Worm (Caenorhabditis elegans) whole organism, L2 larva: ENCODE data around the gene enpl-1.

Source experiments
- C34F6.9 ChIP-seq: fragments of 150-350 bp; optimal IDR thresholded peaks from 2 replicates; lab custom pipeline; 2014; ENCODE audit warnings: missing biosample characterization, missing genetic modification characterization
- F13H6.1 ChIP-seq: sonication (generic microtip); optimal IDR thresholded peaks from 2 replicates; lab custom pipeline; 2016; ENCODE audit warnings: missing genetic modification characterization, missing compliant biosample characterization
- R02D3.7 ChIP-seq: fragments of 150-350 bp; optimal IDR thresholded peaks from 2 replicates; lab custom pipeline; 2014; ENCODE audit warnings: missing biosample characterization, missing genetic modification characterization
- Y55F3AM.14 ChIP-seq: fragments of 200-800 bp; sonication (Bioruptor generic); optimal IDR thresholded peaks from 2 replicates; lab custom pipeline; 2018; ENCODE audit warnings: mild to moderate bottlenecking, missing genetic modification characterization, missing compliant biosample characterization
- aly-2 ChIP-seq: fragments of 150-350 bp; optimal IDR thresholded peaks from 2 replicates; lab custom pipeline; 2014; ENCODE audit warnings: missing biosample characterization, missing genetic modification characterization
- ama-1 ChIP-seq: fragments of 150-350 bp; optimal IDR thresholded peaks from 2 replicates; lab custom pipeline; 2018; ENCODE audit warnings: inconsistent platforms
- blmp-1 ChIP-seq: sonication (generic microtip); optimal IDR thresholded peaks from 2 replicates; lab custom pipeline; 2017; ENCODE audit warnings: missing genetic modification characterization, mild to moderate bottlenecking, missing compliant biosample characterization, antibody characterized with exemption, moderate library complexity; ENCODE audit not compliant: insufficient read depth
- ceh-16 ChIP-seq: fragments of 150-350 bp; optimal IDR thresholded peaks from 2 replicates; lab custom pipeline; 2014; ENCODE audit warnings: missing biosample characterization, missing genetic modification characterization
- ceh-82 ChIP-seq: fragments of 150-350 bp; optimal IDR thresholded peaks from 2 replicates; lab custom pipeline; 2014; ENCODE audit warnings: missing biosample characterization, missing genetic modification characterization
- crh-2 ChIP-seq: sonication (generic microtip); optimal IDR thresholded peaks from 2 replicates; lab custom pipeline; 2017; ENCODE audit warnings: missing biosample characterization, missing genetic modification characterization
- dmd-4 ChIP-seq: sonication (generic microtip); optimal IDR thresholded peaks from 2 replicates; lab custom pipeline; 2017; ENCODE audit warnings: missing biosample characterization, missing genetic modification characterization
- elt-1 ChIP-seq: fragments of 150-350 bp; optimal IDR thresholded peaks from 2 replicates; lab custom pipeline; 2014; ENCODE audit warnings: missing biosample characterization, missing genetic modification characterization
- elt-3 ChIP-seq: sonication (generic microtip); optimal IDR thresholded peaks from 2 replicates; lab custom pipeline; 2017; ENCODE audit warnings: missing biosample characterization, missing genetic modification characterization
- fos-1 ChIP-seq: fragments of 150-350 bp; optimal IDR thresholded peaks from 2 replicates; lab custom pipeline; 2014; ENCODE audit warnings: missing biosample characterization, missing genetic modification characterization
- gmeb-1 ChIP-seq: fragments of 150-350 bp; optimal IDR thresholded peaks from 2 replicates; lab custom pipeline; 2014; ENCODE audit warnings: missing biosample characterization, missing genetic modification characterization
- lin-11 ChIP-seq: fragments of 150-350 bp; sonication (generic microtip); optimal IDR thresholded peaks from 2 replicates; lab custom pipeline; 2014; ENCODE audit warnings: missing biosample characterization, missing genetic modification characterization, inconsistent platforms, mixed read lengths
- lin-13 ChIP-seq: fragments of 150-350 bp; optimal IDR thresholded peaks from 2 replicates; lab custom pipeline; 2014; ENCODE audit warnings: missing biosample characterization, missing genetic modification reagents, missing genetic modification characterization
- lin-39 ChIP-seq: fragments of 150-350 bp; optimal IDR thresholded peaks from 2 replicates; lab custom pipeline; 2014; ENCODE audit warnings: missing biosample characterization, missing genetic modification reagents, missing genetic modification characterization
- lsy-2 ChIP-seq, 2 experiments: fragments of 150-350 bp in 1 of 2; sonication (generic microtip) in 1 of 2; optimal IDR thresholded peaks; 2 replicates each; lab custom pipeline; 2014 to 2017; ENCODE audit warnings: missing biosample characterization in 2 of 2, missing genetic modification characterization in 2 of 2
- mab-5 ChIP-seq: fragments of 150-350 bp; optimal IDR thresholded peaks from 2 replicates; lab custom pipeline; 2014; ENCODE audit warnings: missing biosample characterization, missing genetic modification characterization
- mbf-1 ChIP-seq: sonication (generic microtip); optimal IDR thresholded peaks from 2 replicates; lab custom pipeline; 2017; ENCODE audit warnings: missing biosample characterization, missing genetic modification characterization
- mdl-1 ChIP-seq, 2 experiments: fragments of 150-350 bp in 1 of 2; sonication (generic microtip) in 1 of 2; optimal IDR thresholded peaks; 2 replicates each; lab custom pipeline; 2017; ENCODE audit warnings: missing biosample characterization in 2 of 2, missing genetic modification characterization in 2 of 2
- nhr-10 ChIP-seq: sonication (generic microtip); optimal IDR thresholded peaks from 2 replicates; lab custom pipeline; 2017; ENCODE audit warnings: missing biosample characterization, missing genetic modification characterization
- nhr-11 ChIP-seq: fragments of 150-350 bp; optimal IDR thresholded peaks from 2 replicates; lab custom pipeline; 2014; ENCODE audit warnings: missing biosample characterization, missing genetic modification characterization
- nhr-12 ChIP-seq: fragments of 150-350 bp; optimal IDR thresholded peaks from 2 replicates; lab custom pipeline; 2014; ENCODE audit warnings: missing biosample characterization, missing genetic modification characterization
- nhr-129 ChIP-seq: fragments of 150-350 bp; optimal IDR thresholded peaks from 2 replicates; lab custom pipeline; 2014; ENCODE audit warnings: missing biosample characterization, missing genetic modification characterization
- nhr-237 ChIP-seq: fragments of 150-350 bp; optimal IDR thresholded peaks from 2 replicates; lab custom pipeline; 2014; ENCODE audit warnings: missing biosample characterization, missing genetic modification characterization
- nhr-25 ChIP-seq: fragments of 150-350 bp; sonication (generic microtip); optimal IDR thresholded peaks from 3 replicates; lab custom pipeline; 2014; ENCODE audit warnings: missing biosample characterization, missing genetic modification characterization
- nhr-6 ChIP-seq: fragments of 150-350 bp; optimal IDR thresholded peaks from 2 replicates; lab custom pipeline; 2014; ENCODE audit warnings: missing biosample characterization, missing genetic modification characterization
- nhr-77 ChIP-seq: fragments of 150-350 bp; optimal IDR thresholded peaks from 2 replicates; lab custom pipeline; 2014; ENCODE audit warnings: missing biosample characterization, missing genetic modification characterization
- peb-1 ChIP-seq: fragments of 150-350 bp; optimal IDR thresholded peaks from 2 replicates; lab custom pipeline; 2014; ENCODE audit warnings: missing biosample characterization, missing genetic modification characterization
- sem-4 ChIP-seq: fragments of 150-350 bp; optimal IDR thresholded peaks from 2 replicates; lab custom pipeline; 2014; ENCODE audit warnings: missing biosample characterization, missing genetic modification reagents, missing genetic modification characterization
- skn-1 ChIP-seq: sonication (generic microtip); optimal IDR thresholded peaks from 2 replicates; lab custom pipeline; 2017; ENCODE audit warnings: missing biosample characterization, missing genetic modification characterization
- sma-3 ChIP-seq: sonication (generic microtip); optimal IDR thresholded peaks from 2 replicates; lab custom pipeline; 2016; ENCODE audit warnings: missing genetic modification reagents, missing genetic modification characterization, missing compliant biosample characterization
- sma-9 ChIP-seq, 2 experiments: fragments of 150-350 bp in 1 of 2; sonication (generic microtip) in 1 of 2; optimal IDR thresholded peaks; 2 replicates each; lab custom pipeline; 2014 to 2016; ENCODE audit warnings: missing genetic modification characterization in 2 of 2, mild to moderate bottlenecking in 1 of 2, missing biosample characterization in 1 of 2, missing compliant biosample characterization in 1 of 2, missing genetic modification reagents in 1 of 2, moderate library complexity in 1 of 2
- unc-39 ChIP-seq: fragments of 150-350 bp; optimal IDR thresholded peaks from 2 replicates; lab custom pipeline; 2014; ENCODE audit warnings: missing biosample characterization, missing genetic modification characterization
- unc-55 ChIP-seq: fragments of 150-350 bp; sonication (generic microtip); optimal IDR thresholded peaks from 3 replicates; lab custom pipeline; 2014; ENCODE audit warnings: missing biosample characterization, missing genetic modification reagents, missing genetic modification characterization
- unc-62 ChIP-seq: fragments of 150-350 bp; optimal IDR thresholded peaks from 2 replicates; lab custom pipeline; 2014; ENCODE audit warnings: missing biosample characterization, missing genetic modification reagents, missing genetic modification characterization
- zag-1 ChIP-seq: fragments of 150-350 bp; optimal IDR thresholded peaks from 2 replicates; lab custom pipeline; 2014; ENCODE audit warnings: missing biosample characterization, missing genetic modification characterization
- ztf-1 ChIP-seq: fragments of 200-800 bp; sonication (Bioruptor generic); conservative IDR thresholded peaks from 2 replicates; pipeline ENCODE4 v1.3.6; 2022; ENCODE audit warnings: missing genetic modification characterization, missing compliant biosample characterization
- ztf-11 ChIP-seq: sonication (generic microtip); optimal IDR thresholded peaks from 2 replicates; lab custom pipeline; 2017; ENCODE audit warnings: missing biosample characterization, missing genetic modification characterization
- ztf-4 ChIP-seq: fragments of 150-350 bp; optimal IDR thresholded peaks from 2 replicates; lab custom pipeline; 2014; ENCODE audit warnings: missing biosample characterization, missing genetic modification characterization

Gene enpl-1

DNA sequence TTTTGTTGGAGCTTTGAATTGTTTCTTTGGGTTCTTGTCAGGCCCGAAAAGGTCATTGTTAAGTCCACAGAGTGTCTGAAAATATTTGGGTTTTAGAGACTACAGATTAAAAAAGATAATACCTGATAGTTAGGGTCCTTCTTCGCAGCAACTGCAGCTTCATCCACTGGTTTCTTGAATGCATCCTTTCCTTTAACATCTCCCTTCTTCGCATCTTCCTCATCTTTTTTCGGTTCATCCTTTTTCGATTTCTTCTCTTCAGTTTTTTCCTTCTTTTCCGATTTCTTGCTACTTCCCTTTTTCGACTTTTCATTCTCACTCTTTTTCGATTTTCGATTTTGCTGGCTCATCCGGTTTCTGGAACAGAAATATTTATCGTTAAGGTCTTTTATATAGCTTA is 15.6 kb upstream of the enpl-1 start:
- TF ChIP-seq C34F6.9 (tag; lab: Kevin White, UChicago) (no peak), sma-3 (GFP tag; lab: Kevin White, UChicago) (no peak), ztf-1 (GFP tag; lab: Robert Waterston, UW) (no peak), gmeb-1 (tag; lab: Kevin White, UChicago) (no peak), mbf-1 (tag; lab: Kevin White, UChicago) (no peak), lin-11 (tag; lab: Kevin White, UChicago) (no peak)
- TF ChIP-seq, all 48 proteins: peak for 0

- TF ChIP-seq aly-2 (tag; lab: Kevin White, UChicago): no peak
- no peak for TF ChIP-seq mdl-1 (tag; optimal IDR thresholded peaks at IDR 0.05; lab: Kevin White, UChicago)
- no peak for TF ChIP-seq nhr-237 (tag; lab: Kevin White, UChicago)
- TF ChIP-seq sem-4 (tag; lab: Kevin White, UChicago): no peak
- no peak for TF ChIP-seq peb-1 (tag; lab: Kevin White, UChicago)
- TF ChIP-seq lin-39 (tag; lab: Kevin White, UChicago): no peak
- no peak for TF ChIP-seq sma-9 (GFP tag; optimal IDR thresholded peaks at IDR 0.05; lab: Kevin White, UChicago)
- no peak for TF ChIP-seq sma-9 (tag; optimal IDR thresholded peaks at IDR 0.05; lab: Kevin White, UChicago)
- TF ChIP-seq nhr-25 (tag; lab: Kevin White, UChicago): no peak
- no peak for TF ChIP-seq ztf-1 (GFP tag; lab: Robert Waterston, UW)
- no peak for TF ChIP-seq nhr-129 (tag; lab: Kevin White, UChicago)
- TF ChIP-seq nhr-11 (tag; lab: Kevin White, UChicago): no peak
- no peak for TF ChIP-seq ztf-4 (tag; lab: Kevin White, UChicago)
- no peak for TF ChIP-seq nhr-6
- TF ChIP-seq unc-62: no peak
- TF ChIP-seq F13H6.1 (tag; lab: Kevin White, UChicago): no peak
- no peak for TF ChIP-seq R02D3.7 (tag; lab: Kevin White, UChicago)
- no peak for TF ChIP-seq nhr-77 (tag; lab: Kevin White, UChicago)
- no peak for TF ChIP-seq skn-1
These were observed 13.4 kb upstream of the enpl-1 start, which contains the start of gene srlf-24 for ce11 chrIV:11105724-11106123. Gene srlf-24 (minus strand): TSS chrIV:11105824.

DNA sequence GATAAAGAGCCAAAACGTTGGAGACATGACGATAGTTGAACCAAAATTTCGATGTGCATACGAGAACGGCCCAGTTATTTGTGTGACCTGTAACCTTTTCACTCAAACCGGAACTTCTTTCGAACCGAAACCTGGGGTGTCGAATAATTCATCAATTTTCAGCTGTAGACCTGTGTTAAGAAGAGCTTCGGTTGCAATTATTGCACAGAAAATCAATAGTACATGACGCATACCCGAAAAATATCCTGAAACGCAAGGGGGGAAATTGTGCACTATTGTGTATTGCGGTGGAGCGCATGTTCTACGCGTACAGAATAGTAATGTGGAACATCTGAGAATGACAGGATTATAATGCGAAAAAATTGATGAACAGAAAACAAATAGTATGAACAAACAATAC is 9.3 kb upstream of the enpl-1 start, which contains the start of gene pigk-1:
TSS of gene pigk-1 (minus strand) at position 248 of the 400 bp plus-strand sequence.
- peak in 1 of 2 experiments; percentile 7 for TF ChIP-seq lsy-2 (tag; optimal IDR thresholded peaks at IDR 0.05; lab: Kevin White, UChicago)
- no peak for TF ChIP-seq unc-39 (tag; lab: Kevin White, UChicago)

DNA sequence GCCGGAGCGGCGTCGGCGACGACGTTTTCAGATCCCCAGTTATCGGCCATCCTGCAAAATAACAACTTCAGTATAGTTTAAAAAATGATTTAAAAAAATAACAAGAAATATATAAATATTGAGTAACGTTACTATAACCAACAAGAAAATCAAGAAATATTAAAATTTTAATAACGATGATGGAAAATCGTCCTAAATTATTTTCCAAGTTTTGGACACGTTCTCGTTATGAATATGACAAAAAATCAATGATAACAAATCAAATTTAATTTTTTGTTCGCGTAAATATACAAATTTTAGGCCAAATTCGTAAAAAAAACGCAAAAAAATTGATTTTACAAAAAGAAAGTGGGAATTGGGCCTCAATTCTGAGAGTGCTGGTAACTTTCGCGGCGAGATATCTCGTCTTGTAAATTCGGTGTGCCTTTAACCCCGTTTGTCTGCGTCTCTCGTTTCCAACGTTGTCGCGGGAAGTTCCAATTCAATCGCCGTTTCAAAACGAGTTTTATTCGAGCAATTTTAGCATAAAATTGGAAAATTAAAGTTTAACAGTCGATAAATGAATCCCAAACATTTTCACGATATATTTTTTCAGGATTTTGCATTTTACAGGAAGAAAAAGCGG is 8.0 kb upstream of the enpl-1 start, which contains the start of gene rps-5:
TSS of gene rps-5 (minus strand) at position 51 of the 625 bp plus-strand sequence.
- TF ChIP-seq ztf-4 (tag; lab: Kevin White, UChicago) (no peak), unc-62 (no peak), elt-1 (tag; lab: Kevin White, UChicago) (no peak), mdl-1 (tag; optimal IDR thresholded peaks at IDR 0.05; lab: Kevin White, UChicago) (no peak), ceh-16 (no peak), blmp-1 (no peak), unc-55 (GFP tag; lab: Kevin White, UChicago) (peak; percentile 86), nhr-25 (tag; lab: Kevin White, UChicago) (peak; percentile 59), elt-3 (tag; lab: Kevin White, UChicago) (no peak), R02D3.7 (tag; lab: Kevin White, UChicago) (no peak), peb-1 (tag; lab: Kevin White, UChicago) (no peak), skn-1 (no peak), lin-11 (tag; lab: Kevin White, UChicago) (peak; percentile 47), ceh-82 (tag; lab: Kevin White, UChicago) (no peak), nhr-77 (tag; lab: Kevin White, UChicago) (no peak), Y55F3AM.14 (GFP tag; lab: Kevin White, UChicago) (no peak), crh-2 (tag; lab: Kevin White, UChicago) (peak; percentile 65), F13H6.1 (tag; lab: Kevin White, UChicago) (peak; percentile 20), nhr-12 (tag; lab: Kevin White, UChicago) (no peak), gmeb-1 (tag; lab: Kevin White, UChicago) (peak; percentile 78), lin-39 (tag; lab: Kevin White, UChicago) (no peak), ama-1 (lab: Kevin White, UChicago) (peak; percentile 18), aly-2 (tag; lab: Kevin White, UChicago) (no peak), sma-3 (GFP tag; lab: Kevin White, UChicago) (peak; percentile 22), nhr-10 (tag; lab: Kevin White, UChicago) (no peak), C34F6.9 (tag; lab: Kevin White, UChicago) (peak; percentile 71), fos-1 (peak; percentile 33), ztf-11 (no peak), mab-5 (peak; percentile 14), lin-13 (GFP tag; lab: Kevin White, UChicago) (peak; percentile 61), ztf-1 (GFP tag; lab: Robert Waterston, UW) (no peak), nhr-11 (tag; lab: Kevin White, UChicago) (no peak), sem-4 (tag; lab: Kevin White, UChicago) (peak; percentile 29), sma-9 (GFP tag; optimal IDR thresholded peaks at IDR 0.05; lab: Kevin White, UChicago) (peak; percentile 41), sma-9 (tag; optimal IDR thresholded peaks at IDR 0.05; lab: Kevin White, UChicago) (no peak), zag-1 (no peak), nhr-6 (no peak), dmd-4 (no peak), unc-39 (tag; lab: Kevin White, UChicago) (no peak), nhr-237 (tag; lab: Kevin White, UChicago) (no peak)
